Worm (Caenorhabditis elegans) whole organism, L1 larva: Measurements from ENCODE around the gene unc-3.

Source experiments
- C04F5.9 ChIP-seq: sonication (generic microtip); optimal IDR thresholded peaks from 2 replicates; lab custom pipeline; 2016; ENCODE audit warnings: missing genetic modification characterization, missing compliant biosample characterization
- C16A3.4 ChIP-seq: fragments of 150-350 bp; optimal IDR thresholded peaks from 2 replicates; lab custom pipeline; 2014; ENCODE audit warnings: missing biosample characterization, missing genetic modification characterization
- alr-1 ChIP-seq: fragments of 200-800 bp; sonication (Bioruptor generic); optimal IDR thresholded peaks from 2 replicates; lab custom pipeline; 2018; ENCODE audit warnings: borderline replicate concordance, mild to moderate bottlenecking, missing genetic modification characterization, missing compliant biosample characterization
- aly-2 ChIP-seq: fragments of 150-350 bp; optimal IDR thresholded peaks from 2 replicates; lab custom pipeline; 2014; ENCODE audit warnings: missing biosample characterization, missing genetic modification characterization
- ceh-8 ChIP-seq: fragments of 200-800 bp; sonication (Bioruptor generic); optimal IDR thresholded peaks from 2 replicates; lab custom pipeline; 2018; ENCODE audit warnings: mild to moderate bottlenecking, missing genetic modification characterization, moderate library complexity, missing compliant biosample characterization
- ces-1 ChIP-seq: fragments of 150-350 bp; optimal IDR thresholded peaks from 2 replicates; lab custom pipeline; 2014; ENCODE audit warnings: missing biosample characterization, missing genetic modification reagents, missing genetic modification characterization
- dpl-1 ChIP-seq, 3 experiments: fragments of 150-350 bp in 2 of 3; sonication (generic microtip) in 1 of 3; optimal IDR thresholded peaks; 2 replicates each; lab custom pipeline; 2014 to 2017; ENCODE audit warnings: missing biosample characterization in 3 of 3, missing genetic modification characterization in 3 of 3, missing genetic modification reagents in 3 of 3
- dsc-1 ChIP-seq: sonication (generic microtip); optimal IDR thresholded peaks from 2 replicates; lab custom pipeline; 2016; ENCODE audit warnings: mild to moderate bottlenecking, missing genetic modification characterization, missing compliant biosample characterization
- efl-1 ChIP-seq, 4 experiments: fragments of 150-350 bp; optimal IDR thresholded peaks in 3 of 4; peaks in 1 of 4; 1 replicate in 1 of 4; 2 replicates in 3 of 4; lab custom pipeline; 2014; ENCODE audit warnings: missing biosample characterization in 2 of 4, missing genetic modification characterization in 2 of 4, missing genetic modification reagents in 2 of 4
- egl-27 ChIP-seq, 2 experiments: fragments of 150-350 bp in 1 of 2; sonication (generic microtip); optimal IDR thresholded peaks; 3 replicates each; lab custom pipeline; 2017 to 2018; ENCODE audit warnings: missing biosample characterization in 2 of 2, missing genetic modification characterization in 2 of 2, missing genetic modification reagents in 2 of 2
- elt-2 ChIP-seq: sonication (generic microtip); optimal IDR thresholded peaks from 2 replicates; lab custom pipeline; 2016; ENCODE audit warnings: missing genetic modification characterization, mild to moderate bottlenecking, inconsistent platforms, missing compliant biosample characterization, missing genetic modification reagents
- fkh-10 ChIP-seq: sonication (generic microtip); optimal IDR thresholded peaks from 2 replicates; lab custom pipeline; 2017; ENCODE audit warnings: missing biosample characterization, missing genetic modification reagents, missing genetic modification characterization
- fos-1 ChIP-seq: fragments of 150-350 bp; optimal IDR thresholded peaks from 2 replicates; lab custom pipeline; 2014; ENCODE audit warnings: missing biosample characterization, missing genetic modification characterization
- grh-1 ChIP-seq: fragments of 200-800 bp; sonication (Bioruptor generic); IDR thresholded peaks from 2 replicates; pipeline ENCODE4 v1.3.6; 2022; ENCODE audit warnings: missing genetic modification reagents, missing genetic modification characterization, missing compliant biosample characterization
- jun-1 ChIP-seq: fragments of 150-350 bp; optimal IDR thresholded peaks from 2 replicates; lab custom pipeline; 2014; ENCODE audit warnings: missing biosample characterization, missing genetic modification reagents, missing genetic modification characterization
- lin-14 ChIP-seq: fragments of 200-800 bp; sonication (Bioruptor generic); optimal IDR thresholded peaks from 2 replicates; lab custom pipeline; 2018; ENCODE audit warnings: mild to moderate bottlenecking, missing genetic modification characterization, moderate library complexity, missing compliant biosample characterization
- lin-15B ChIP-seq: fragments of 150-350 bp; sonication (generic microtip); optimal IDR thresholded peaks from 3 replicates; lab custom pipeline; 2014; ENCODE audit warnings: missing biosample characterization, missing genetic modification characterization
- lir-3 ChIP-seq: sonication (generic microtip); optimal IDR thresholded peaks from 2 replicates; lab custom pipeline; 2016; ENCODE audit warnings: mild to moderate bottlenecking, missing genetic modification characterization, moderate library complexity, missing compliant biosample characterization; ENCODE audit not compliant: poor library complexity
- lsy-2 ChIP-seq, 2 experiments: fragments of 150-350 bp; optimal IDR thresholded peaks; 2 replicates each; lab custom pipeline; 2014; ENCODE audit warnings: missing biosample characterization in 2 of 2, missing genetic modification characterization in 2 of 2
- mab-9 ChIP-seq: fragments of 200-800 bp; sonication (Bioruptor generic); IDR thresholded peaks from 2 replicates; pipeline ENCODE4 v1.3.6; 2022; ENCODE audit warnings: missing genetic modification reagents, missing genetic modification characterization, missing compliant biosample characterization
- mef-2 ChIP-seq: fragments of 150-350 bp; optimal IDR thresholded peaks from 2 replicates; lab custom pipeline; 2014; ENCODE audit warnings: missing biosample characterization, missing genetic modification characterization
- nhr-11 ChIP-seq: fragments of 150-350 bp; optimal IDR thresholded peaks from 2 replicates; lab custom pipeline; 2014; ENCODE audit warnings: missing biosample characterization, missing genetic modification characterization
- nhr-12 ChIP-seq: sonication (generic microtip); optimal IDR thresholded peaks from 2 replicates; lab custom pipeline; 2017; ENCODE audit warnings: missing biosample characterization, missing genetic modification characterization
- nhr-19 ChIP-seq: fragments of 200-800 bp; sonication (Bioruptor generic); conservative IDR thresholded peaks from 2 replicates; pipeline ENCODE4 v1.3.6; 2022; ENCODE audit warnings: missing genetic modification characterization, missing compliant biosample characterization
- nhr-20 ChIP-seq: sonication (generic microtip); optimal IDR thresholded peaks from 2 replicates; lab custom pipeline; 2016; ENCODE audit warnings: mild to moderate bottlenecking, missing genetic modification characterization, missing compliant biosample characterization
- nhr-28 ChIP-seq: fragments of 150-350 bp; optimal IDR thresholded peaks from 2 replicates; lab custom pipeline; 2014; ENCODE audit warnings: missing biosample characterization, missing genetic modification characterization
- nhr-47 ChIP-seq: sonication (generic microtip); optimal IDR thresholded peaks from 2 replicates; lab custom pipeline; 2016; ENCODE audit warnings: mild to moderate bottlenecking, missing genetic modification characterization, moderate library complexity, missing compliant biosample characterization
- nhr-71 ChIP-seq: sonication (generic microtip); optimal IDR thresholded peaks from 2 replicates; lab custom pipeline; 2016; ENCODE audit warnings: mild to moderate bottlenecking, missing genetic modification characterization, moderate library complexity, missing compliant biosample characterization
- nhr-85 ChIP-seq: sonication (generic microtip); peaks from one replicate; lab custom pipeline; 2016; ENCODE audit warnings: missing genetic modification characterization, inconsistent platforms, missing compliant biosample characterization
- pax-3 ChIP-seq: fragments of 200-800 bp; sonication (Bioruptor generic); optimal IDR thresholded peaks from 2 replicates; lab custom pipeline; 2018; ENCODE audit warnings: mild to moderate bottlenecking, missing genetic modification characterization, moderate library complexity, missing compliant biosample characterization
- skn-1 ChIP-seq: fragments of 150-350 bp; optimal IDR thresholded peaks from 2 replicates; lab custom pipeline; 2014; ENCODE audit warnings: missing biosample characterization, missing genetic modification characterization
- sox-4 ChIP-seq: sonication (generic microtip); optimal IDR thresholded peaks from 2 replicates; lab custom pipeline; 2016; ENCODE audit warnings: missing genetic modification characterization, missing compliant biosample characterization
- unc-62 ChIP-seq: fragments of 150-350 bp; optimal IDR thresholded peaks from 2 replicates; lab custom pipeline; 2014; ENCODE audit warnings: missing biosample characterization, missing genetic modification reagents, missing genetic modification characterization
- vab-15 ChIP-seq: sonication (generic microtip); optimal IDR thresholded peaks from 2 replicates; lab custom pipeline; 2017; ENCODE audit warnings: missing genotype, mild to moderate bottlenecking, missing genetic modification characterization, missing compliant biosample characterization
- xbp-1 ChIP-seq: sonication (generic microtip); optimal IDR thresholded peaks from 2 replicates; lab custom pipeline; 2016; ENCODE audit warnings: missing genetic modification characterization, missing compliant biosample characterization
- ztf-11 ChIP-seq, 2 experiments: sonication (generic microtip); optimal IDR thresholded peaks; 2 replicates each; lab custom pipeline; 2016 to 2017; ENCODE audit warnings: missing genetic modification characterization in 2 of 2, missing biosample characterization in 1 of 2, missing compliant biosample characterization in 1 of 2
- ztf-4 ChIP-seq: fragments of 150-350 bp; optimal IDR thresholded peaks from 2 replicates; lab custom pipeline; 2014; ENCODE audit warnings: missing biosample characterization, missing genetic modification characterization

The unc-3 gene

DNA sequence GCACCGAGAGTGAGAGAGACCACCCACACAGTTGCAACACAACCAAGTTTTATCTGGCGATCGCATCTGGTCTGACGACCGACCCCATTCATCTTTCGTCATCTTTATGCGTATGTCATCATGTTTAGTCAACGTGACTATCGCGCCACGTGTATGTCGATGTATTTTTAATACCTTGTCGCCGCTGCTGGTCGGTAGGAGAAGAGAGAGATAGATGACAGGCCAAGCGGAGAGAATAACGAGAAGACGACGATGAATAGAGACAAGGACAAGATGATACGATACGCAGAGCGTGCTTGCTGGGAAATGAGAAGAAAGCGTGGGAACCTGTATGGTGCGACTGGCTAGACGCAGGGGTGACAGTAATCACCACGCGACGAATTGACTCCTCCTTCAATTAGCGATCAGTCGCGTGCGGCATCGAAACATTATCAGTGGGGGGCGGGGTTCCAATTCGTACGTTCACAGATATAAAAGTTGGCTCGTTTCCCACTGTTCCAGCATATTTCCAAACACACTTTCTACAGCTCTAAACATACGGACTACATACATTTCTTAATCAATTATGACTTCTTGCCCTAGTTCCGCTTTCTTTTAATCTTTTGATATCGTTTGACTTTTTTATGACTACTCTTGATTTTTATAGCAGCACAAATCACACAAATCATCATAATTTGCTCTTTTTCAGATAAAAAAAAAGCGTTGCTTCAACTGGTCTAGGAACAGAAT is 17.1 kb downstream of the unc-3 start, which contains the start of gene tatn-1 (continued):
- TF ChIP-seq nhr-19 (GFP tag; lab: Robert Waterston, UW) (peak; percentile 72), xbp-1 (peak; percentile 71), lir-3 (no peak), elt-2 (tag; lab: Kevin White, UChicago) (peak; percentile 95), mef-2 (tag; lab: Kevin White, UChicago) (peak; percentile 38), ztf-11 (tag; optimal IDR thresholded peaks at IDR 0.05; lab: Kevin White, UChicago) (peak in 1 of 2 experiments; percentile 6), ceh-8 (GFP tag; lab: Kevin White, UChicago) (no peak), grh-1 (GFP tag; lab: Robert Waterston, UW) (peak; percentile 83)

DNA sequence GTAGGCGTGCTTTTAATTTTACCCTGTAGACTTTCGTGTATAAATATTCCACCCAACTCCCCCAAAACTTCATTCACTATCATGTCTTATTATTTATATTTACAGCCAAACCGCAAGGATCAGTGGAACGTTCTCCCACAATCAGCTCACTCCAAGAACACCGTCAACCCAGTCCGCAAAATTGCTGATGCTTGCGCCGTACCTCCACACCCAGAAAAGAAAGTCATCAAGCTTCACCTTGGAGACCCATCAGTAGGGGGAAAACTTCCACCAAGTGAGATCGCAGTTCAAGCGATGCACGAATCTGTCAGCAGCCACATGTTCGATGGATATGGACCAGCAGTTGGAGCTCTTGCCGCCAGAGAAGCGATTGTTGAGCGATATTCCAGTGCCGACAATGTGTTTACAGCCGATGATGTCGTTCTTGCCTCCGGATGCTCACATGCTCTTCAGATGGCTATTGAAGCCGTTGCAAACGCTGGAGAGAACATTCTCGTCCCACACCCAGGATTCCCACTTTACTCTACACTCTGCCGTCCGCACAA is 17.9 kb downstream of the unc-3 start:
- TF ChIP-seq lin-14 (no peak), fos-1 (no peak), ceh-8 (GFP tag; lab: Kevin White, UChicago) (no peak), efl-1 (optimal IDR thresholded peaks at IDR 0.05; lab: Kevin White, UChicago) (no peak), efl-1 (GFP tag; optimal IDR thresholded peaks at IDR 0.05 in 1 of 2; lab: Kevin White, UChicago) (peak in 1 of 2 experiments; percentile 30), nhr-20 (tag; lab: Kevin White, UChicago) (no peak), sox-4 (tag; lab: Kevin White, UChicago) (no peak), dpl-1 (GFP tag; optimal IDR thresholded peaks at IDR 0.05; lab: Kevin White, UChicago) (no peak)

- no peak for TF ChIP-seq lsy-2 (tag; optimal IDR thresholded peaks at IDR 0.05; lab: Kevin White, UChicago)
- no peak for TF ChIP-seq ceh-8 (GFP tag; lab: Kevin White, UChicago)
- TF ChIP-seq nhr-28 (tag; lab: Kevin White, UChicago): no peak
- TF ChIP-seq dpl-1 (GFP tag; optimal IDR thresholded peaks at IDR 0.05; lab: Kevin White, UChicago): no peak
- no peak for TF ChIP-seq C16A3.4
- peak; percentile 30 for TF ChIP-seq nhr-85 (tag; lab: Kevin White, UChicago)
- no peak for TF ChIP-seq pax-3 (tag; lab: Kevin White, UChicago)
- TF ChIP-seq skn-1 (tag; lab: Kevin White, UChicago): no peak
- no peak for TF ChIP-seq nhr-47 (tag; lab: Kevin White, UChicago)
- TF ChIP-seq efl-1 (optimal IDR thresholded peaks at IDR 0.05; lab: Kevin White, UChicago): no peak
- TF ChIP-seq efl-1 (GFP tag; optimal IDR thresholded peaks at IDR 0.05 in 1 of 2; lab: Kevin White, UChicago): peak in 1 of 2 experiments; percentile 40
- no peak for TF ChIP-seq lin-15B (tag; lab: Kevin White, UChicago)
- no peak for TF ChIP-seq fkh-10 (GFP tag; lab: Kevin White, UChicago)
- no peak for TF ChIP-seq vab-15
- TF ChIP-seq ces-1 (GFP tag; lab: Kevin White, UChicago): no peak
- no peak for TF ChIP-seq ztf-4 (tag; lab: Kevin White, UChicago)
- no peak for TF ChIP-seq C04F5.9 (tag; lab: Kevin White, UChicago)
- TF ChIP-seq nhr-11 (tag; lab: Kevin White, UChicago): peak; percentile 8
- TF ChIP-seq nhr-12 (tag; lab: Kevin White, UChicago): no peak
- TF ChIP-seq alr-1 (tag; lab: Kevin White, UChicago): no peak
- TF ChIP-seq aly-2: peak; percentile 66
- TF ChIP-seq, all 84 proteins: peak for 4
Observed at ce11 chrX:14792315-14793197, 19.2 kb downstream of the unc-3 start.

ce11 chrX:14793198-14793747 is 19.9 kb downstream of the unc-3 start, which contains the start of gene sprr-2:
sprr-2 (plus strand) TSS chrX:14793445.
- TF ChIP-seq dsc-1 (tag; lab: Kevin White, UChicago) (peak; percentile 68), nhr-85 (tag; lab: Kevin White, UChicago) (peak; percentile 57), unc-62 (GFP tag; lab: Kevin White, UChicago) (no peak), egl-27 (tag; optimal IDR thresholded peaks at IDR 0.05; lab: Kevin White, UChicago) (no peak), lir-3 (no peak), jun-1 (tag; lab: Kevin White, UChicago) (no peak), nhr-19 (GFP tag; lab: Robert Waterston, UW) (0 out of 2 replicates have a peak, but pooled peaks have one; percentile 3), lin-14 (no peak), nhr-71 (tag; lab: Kevin White, UChicago) (peak; percentile 16), pax-3 (tag; lab: Kevin White, UChicago) (peak; percentile 60), fos-1 (no peak), elt-2 (tag; lab: Kevin White, UChicago) (peak; percentile 62), lin-15B (tag; lab: Kevin White, UChicago) (no peak), mab-9 (GFP tag; lab: Robert Waterston, UW) (no peak), fkh-10 (GFP tag; lab: Kevin White, UChicago) (no peak)
